Fruit fly (Drosophila melanogaster) whole organism, wandering third instar larva: ENCODE measurements around the gene Lsp1beta.
A peak's percentile ranks its signal among the peaks of the same experiment; 100 is the strongest.

Source experiments
- Abd-B ChIP-seq: fragments of >200 bp; optimal IDR thresholded peaks from 2 replicates; lab custom pipeline; 2017; ENCODE audit warnings: missing biosample characterization, missing genetic modification characterization
- CG32264 ChIP-seq: fragments of 200-800 bp; sonication (Bioruptor generic); optimal IDR thresholded peaks from 2 replicates; lab custom pipeline; 2016; ENCODE audit warnings: missing biosample characterization, missing genetic modification characterization
- CG9705 ChIP-seq: fragments of 200-800 bp; sonication (Bioruptor generic); optimal IDR thresholded peaks from 2 replicates; lab custom pipeline; 2018; ENCODE audit warnings: missing biosample characterization, mild to moderate bottlenecking, missing genetic modification characterization
- CrebA ChIP-seq: fragments of 200-800 bp; sonication (Bioruptor generic); optimal IDR thresholded peaks from 2 replicates; lab custom pipeline; 2016; ENCODE audit warnings: missing biosample characterization, mild to moderate bottlenecking, missing genetic modification characterization, borderline replicate concordance
- Dfd ChIP-seq: fragments of >200 bp; optimal IDR thresholded peaks from 2 replicates; lab custom pipeline; 2017; ENCODE audit warnings: missing biosample characterization, missing genetic modification characterization
- Dif ChIP-seq: fragments of 200-275, 200-300 bp; sonication (Bioruptor generic); optimal IDR thresholded peaks from 2 replicates; lab custom pipeline; 2018; ENCODE audit warnings: missing biosample characterization, missing genetic modification characterization; ENCODE audit not compliant: partially characterized antibody
- GATAd ChIP-seq: sonication (Bioruptor generic); optimal IDR thresholded peaks from 2 replicates; lab custom pipeline; 2016; ENCODE audit warnings: missing biosample characterization, missing genetic modification characterization
- HLH106 ChIP-seq: fragments of 200-800 bp; optimal IDR thresholded peaks from 3 replicates; lab custom pipeline; 2019; ENCODE audit warnings: missing biosample characterization, mild to moderate bottlenecking, missing genetic modification characterization, moderate library complexity
- Hr78 ChIP-seq: fragments of >200 bp; optimal IDR thresholded peaks from 2 replicates; lab custom pipeline; 2017; ENCODE audit warnings: missing biosample characterization, missing genetic modification characterization
- Hr83 ChIP-seq: fragments of 200-300 bp; sonication (Bioruptor generic); optimal IDR thresholded peaks from 2 replicates; lab custom pipeline; 2016; ENCODE audit warnings: missing biosample characterization, mild to moderate bottlenecking, missing genetic modification characterization, moderate library complexity; ENCODE audit not compliant: poor library complexity, severe bottlenecking
- Jra ChIP-seq: sonication (Bioruptor generic); optimal IDR thresholded peaks from 2 replicates; lab custom pipeline; 2016; ENCODE audit warnings: missing biosample characterization, missing genetic modification characterization
- Mio ChIP-seq: sonication (Bioruptor generic); optimal IDR thresholded peaks from 2 replicates; lab custom pipeline; 2016; ENCODE audit warnings: missing biosample characterization, missing genetic modification characterization
- Myc ChIP-seq: fragments of >200 bp; optimal IDR thresholded peaks from 2 replicates; lab custom pipeline; 2017
- N ChIP-seq: fragments of >200 bp; optimal IDR thresholded peaks from 2 replicates; lab custom pipeline; 2018; ENCODE audit warnings: missing biosample characterization, missing external identifiers, missing genetic modification characterization
- OdsH ChIP-seq: fragments of 200-800 bp; sonication (Bioruptor generic); optimal IDR thresholded peaks from 2 replicates; lab custom pipeline; 2016; ENCODE audit warnings: missing biosample characterization, mild to moderate bottlenecking, missing genetic modification characterization
- Rel ChIP-seq, 2 experiments: fragments of 200-800 bp; sonication (Bioruptor generic) in 1 of 2; optimal IDR thresholded peaks; 2 replicates in 1 of 2; 3 replicates in 1 of 2; lab custom pipeline; 2016 to 2019; ENCODE audit warnings: mild to moderate bottlenecking in 2 of 2, missing biosample characterization in 2 of 2, missing genetic modification characterization in 2 of 2, moderate library complexity in 1 of 2
- Sp1 ChIP-seq: fragments of 200-800 bp; sonication (Bioruptor generic); optimal IDR thresholded peaks from 3 replicates; lab custom pipeline; 2019; ENCODE audit warnings: missing biosample characterization, mild to moderate bottlenecking, missing genetic modification characterization, moderate library complexity
- Vsx2 ChIP-seq: fragments of 200-300, 225-300 bp; sonication (Bioruptor generic); optimal IDR thresholded peaks from 2 replicates; lab custom pipeline; 2018; ENCODE audit warnings: missing biosample characterization, missing genetic modification characterization; ENCODE audit not compliant: partially characterized antibody
- br ChIP-seq: fragments of 200-800 bp; sonication (Bioruptor generic); optimal IDR thresholded peaks from 2 replicates; lab custom pipeline; 2016; ENCODE audit warnings: missing biosample characterization, missing genetic modification characterization
- brk ChIP-seq: fragments of 200-800 bp; sonication (Bioruptor generic); optimal IDR thresholded peaks from 2 replicates; lab custom pipeline; 2016; ENCODE audit warnings: missing biosample characterization, mild to moderate bottlenecking, missing genetic modification characterization
- dl ChIP-seq, 2 experiments: fragments of 175-275, 200-275 bp in 1 of 2; fragments of 200-275 bp in 1 of 2; sonication (Bioruptor generic); optimal IDR thresholded peaks; lab custom pipeline; 2018; ENCODE audit warnings: mild to moderate bottlenecking in 2 of 2, missing biosample characterization in 2 of 2, missing genetic modification characterization in 2 of 2, moderate library complexity in 2 of 2; ENCODE audit not compliant: partially characterized antibody in 2 of 2, insufficient read depth in 1 of 2
- dmrt93B ChIP-seq: fragments of 200-800 bp; sonication (Bioruptor generic); optimal IDR thresholded peaks from 2 replicates; lab custom pipeline; 2018; ENCODE audit warnings: missing biosample characterization, mild to moderate bottlenecking, missing genetic modification characterization
- dsf ChIP-seq: sonication (Bioruptor generic); optimal IDR thresholded peaks from 2 replicates; lab custom pipeline; 2016; ENCODE audit warnings: missing biosample characterization, missing genetic modification characterization, borderline replicate concordance
- foxo ChIP-seq, 2 experiments: fragments of 200-800 bp; sonication (Bioruptor generic); optimal IDR thresholded peaks; 2 replicates in 1 of 2; 3 replicates in 1 of 2; lab custom pipeline; 2016 to 2017; ENCODE audit warnings: missing biosample characterization in 2 of 2, missing genetic modification characterization in 2 of 2
- fru ChIP-seq: fragments of 200-800 bp; sonication (Bioruptor generic); optimal IDR thresholded peaks from 3 replicates; lab custom pipeline; 2016; ENCODE audit warnings: missing biosample characterization, mild to moderate bottlenecking, missing genetic modification characterization
- h ChIP-seq: fragments of 200-800 bp; sonication (Bioruptor generic); optimal IDR thresholded peaks from 3 replicates; lab custom pipeline; 2016; ENCODE audit warnings: missing biosample characterization, mild to moderate bottlenecking, missing genetic modification characterization
- jim ChIP-seq: fragments of 175-275, 200-325 bp; sonication (Bioruptor generic); optimal IDR thresholded peaks from 2 replicates; lab custom pipeline; 2016; ENCODE audit warnings: missing biosample characterization, mild to moderate bottlenecking, missing genetic modification characterization
- lola ChIP-seq: fragments of >200 bp; optimal IDR thresholded peaks from 2 replicates; lab custom pipeline; 2017; ENCODE audit warnings: missing biosample characterization, missing genetic modification characterization
- pan ChIP-seq: fragments of >200 bp; optimal IDR thresholded peaks from 2 replicates; lab custom pipeline; 2017
- psq ChIP-seq: fragments of 200-800 bp; sonication (Bioruptor generic); optimal IDR thresholded peaks from 3 replicates; lab custom pipeline; 2017; ENCODE audit warnings: missing biosample characterization, mild to moderate bottlenecking, missing genetic modification characterization, moderate library complexity
- rgr ChIP-seq: fragments of 200-800 bp; sonication (Bioruptor generic); optimal IDR thresholded peaks from 3 replicates; lab custom pipeline; 2016; ENCODE audit warnings: missing biosample characterization, mild to moderate bottlenecking, missing genetic modification characterization
- sv ChIP-seq: fragments of 200-800 bp; sonication (Bioruptor generic); optimal IDR thresholded peaks from 3 replicates; lab custom pipeline; 2016; ENCODE audit warnings: missing biosample characterization, missing genetic modification characterization
- tai ChIP-seq: sonication (Bioruptor generic); optimal IDR thresholded peaks from 2 replicates; lab custom pipeline; 2016; ENCODE audit warnings: missing biosample characterization, missing genetic modification characterization
- usp ChIP-seq: fragments of >200 bp; optimal IDR thresholded peaks from 2 replicates; lab custom pipeline; 2017; ENCODE audit warnings: missing biosample characterization, missing genetic modification characterization
- woc ChIP-seq: sonication (Bioruptor generic); optimal IDR thresholded peaks from 2 replicates; lab custom pipeline; 2016; ENCODE audit warnings: missing biosample characterization, mild to moderate bottlenecking, missing genetic modification characterization

Lsp1beta gene

DNA sequence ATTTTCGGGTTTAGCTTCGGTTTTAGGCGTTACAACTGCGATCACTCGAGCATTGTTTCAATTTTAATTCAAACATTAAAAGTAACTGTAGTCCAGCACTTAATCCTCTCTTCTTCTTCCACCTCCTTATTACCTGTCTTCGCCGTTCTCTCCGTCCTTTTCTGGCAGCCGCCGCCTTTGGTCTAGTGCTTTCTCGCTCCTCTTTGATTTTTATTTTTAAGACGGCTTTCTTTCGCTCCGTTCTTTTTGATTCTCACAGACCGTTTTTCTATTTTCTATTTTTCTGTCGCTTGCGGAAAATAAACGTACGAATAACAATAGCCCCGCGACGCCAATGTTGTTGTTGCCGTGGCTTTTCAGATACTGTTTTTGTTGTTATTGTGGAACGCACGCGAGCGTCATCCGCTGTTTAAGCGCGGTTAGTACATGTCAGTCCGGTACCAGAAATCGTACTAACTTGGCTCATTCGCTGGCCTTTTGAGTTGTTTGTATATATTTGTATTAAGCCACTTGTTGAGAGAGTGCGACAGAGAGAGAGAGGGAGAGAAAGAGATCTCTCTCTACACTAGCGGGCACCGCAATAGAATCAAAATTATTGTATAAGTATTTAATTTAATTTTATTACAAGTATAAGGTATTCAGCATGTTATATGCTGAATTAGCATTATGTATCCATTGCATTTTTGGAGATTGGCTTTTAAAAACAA, 30.2 kb upstream of the Lsp1beta start, which contains the start of gene aru (continued):
- TF ChIP-seq Rel (GFP tag; optimal IDR thresholded peaks at IDR 0.05; lab: Kevin White, UChicago) (no peak), Rel (tag; optimal IDR thresholded peaks at IDR 0.05; lab: Kevin White, UChicago) (peak; percentile 6), usp (GFP tag; lab: Kevin White, UChicago) (no peak), Hr78 (GFP tag; lab: Kevin White, UChicago) (no peak)

DNA sequence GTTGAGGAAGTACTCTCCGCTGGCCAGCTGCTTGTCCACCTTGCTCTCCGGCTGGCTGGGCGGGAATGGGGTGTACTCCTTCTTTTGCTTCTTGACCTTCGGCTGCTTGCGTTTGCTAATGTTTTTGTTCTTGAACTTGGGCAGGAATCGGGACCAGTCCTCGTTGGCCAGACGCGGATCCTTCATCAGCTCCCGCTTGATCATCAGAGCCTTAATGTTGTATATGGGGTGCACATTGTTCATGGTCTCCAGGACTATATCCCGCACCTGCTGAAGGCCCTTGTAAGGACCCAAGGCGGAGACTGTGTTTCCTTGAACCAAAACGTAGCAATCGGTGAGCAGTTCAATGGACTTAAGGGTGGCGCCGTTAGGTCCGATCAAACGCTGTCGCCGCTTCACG, 29.3 kb upstream of the Lsp1beta start:
- TF ChIP-seq GATAd (GFP tag; lab: Kevin White, UChicago), result no peak
- TF ChIP-seq Rel (GFP tag; optimal IDR thresholded peaks at IDR 0.05; lab: Kevin White, UChicago), result no peak
- TF ChIP-seq Rel (tag; optimal IDR thresholded peaks at IDR 0.05; lab: Kevin White, UChicago), result no peak

dm6 chr2L:869497-870040, 28.7 kb upstream of the Lsp1beta start, which contains the start of gene dbe:
dbe (minus strand) TSS chr2L:869857.
- TF ChIP-seq CG32264 (GFP tag; lab: Kevin White, UChicago) (no peak), brk (GFP tag; lab: Kevin White, UChicago) (no peak), foxo (GFP tag; optimal IDR thresholded peaks at IDR 0.05; lab: Kevin White, UChicago) (peak in 1 of 2 experiments; percentile 56), sv (no peak), Sp1 (peak; percentile 25), Hr83 (GFP tag; lab: Kevin White, UChicago) (peak; percentile 19), fru (GFP tag; lab: Kevin White, UChicago) (no peak), Jra (GFP tag; lab: Kevin White, UChicago) (no peak), HLH106 (tag; lab: Kevin White, UChicago) (peak; percentile 38)

DNA sequence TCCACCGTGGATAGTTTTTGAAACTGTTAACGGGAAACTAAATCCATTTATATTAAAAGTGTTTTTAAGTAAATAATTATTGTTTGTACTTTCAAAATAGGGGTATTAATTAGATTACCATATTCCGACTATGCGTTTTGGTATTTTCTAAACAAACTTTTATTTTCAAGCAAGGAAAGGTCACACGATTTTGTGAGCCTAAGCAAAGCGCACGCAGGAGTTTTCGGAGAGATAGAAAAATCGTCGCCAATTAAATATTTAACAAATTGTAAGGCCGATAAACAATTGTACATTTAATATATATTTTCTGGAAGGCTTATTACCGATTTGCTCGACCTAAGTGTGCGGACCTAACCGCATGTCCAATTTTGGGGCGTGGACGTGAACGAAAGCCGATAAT, 28.0 kb upstream of the Lsp1beta start, which contains the start of gene PNUTS:
Gene PNUTS, plus strand, starts transcription at position 181 of the 400 bp plus-strand sequence.
- TF ChIP-seq Vsx2 (GFP tag; lab: Kevin White, UChicago), result peak; percentile 39
- no peak for TF ChIP-seq pan (lab: Kevin White, UChicago)
- TF ChIP-seq Dif (GFP tag; lab: Kevin White, UChicago), result peak; percentile 44
- peak in 1 of 2 experiments; percentile 24 for TF ChIP-seq dl (GFP tag; optimal IDR thresholded peaks at IDR 0.05; lab: Kevin White, UChicago; ENCODE audit: insufficient read depth in 1 of 2, partially characterized antibody in 2 of 2)
- no peak for TF ChIP-seq Abd-B (GFP tag; lab: Kevin White, UChicago)
- TF ChIP-seq Mio, result no peak
- TF ChIP-seq, all 38 proteins: peak for 3

DNA sequence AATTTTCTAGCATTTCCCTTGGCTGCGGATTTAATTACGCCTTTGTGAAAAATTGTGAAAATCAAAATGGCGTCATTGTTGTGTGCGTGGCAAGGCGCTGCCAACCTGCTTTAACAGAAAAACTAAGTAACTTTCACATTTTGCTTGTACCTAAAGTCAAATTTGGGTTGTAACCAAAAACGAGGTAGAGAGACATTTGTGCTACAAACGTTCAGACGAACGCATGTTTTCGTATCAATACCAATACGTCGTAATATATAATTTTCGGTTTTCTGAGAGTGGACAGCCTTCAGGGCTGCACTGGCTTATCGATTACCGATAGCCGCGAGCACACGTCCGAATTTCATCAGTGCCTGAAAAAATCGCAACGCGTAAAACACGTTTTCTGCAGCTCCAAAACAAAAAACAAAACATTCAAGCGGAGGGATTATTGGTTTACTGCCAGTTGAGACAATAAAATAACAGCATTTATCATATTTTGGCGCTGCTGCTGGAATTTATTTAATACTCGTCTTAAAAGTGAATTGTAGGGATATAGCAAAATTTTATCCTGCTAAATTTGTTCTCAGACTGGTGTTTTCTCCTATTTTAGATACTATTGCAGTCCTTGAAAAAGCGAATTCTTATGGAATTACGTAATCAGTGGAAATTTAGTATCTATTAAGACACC, 27.4 kb upstream of the Lsp1beta start:
- TF ChIP-seq CG32264 (GFP tag; lab: Kevin White, UChicago) (peak; percentile 7), Abd-B (GFP tag; lab: Kevin White, UChicago) (no peak), dsf (GFP tag; lab: Kevin White, UChicago) (no peak), Hr78 (GFP tag; lab: Kevin White, UChicago) (no peak), Dfd (no peak), sv (peak; percentile 49), Myc (lab: Kevin White, UChicago) (peak; percentile 8), Hr83 (GFP tag; lab: Kevin White, UChicago) (peak; percentile 73), pan (lab: Kevin White, UChicago) (no peak), dmrt93B (GFP tag; lab: Kevin White, UChicago) (peak; percentile 38), psq (GFP tag; lab: Kevin White, UChicago) (peak; percentile 66), dl (GFP tag; optimal IDR thresholded peaks at IDR 0.05; lab: Kevin White, UChicago; ENCODE audit: insufficient read depth in 1 of 2, partially characterized antibody in 2 of 2) (no peak), br (GFP tag; lab: Kevin White, UChicago) (peak; percentile 64), fru (GFP tag; lab: Kevin White, UChicago) (peak; percentile 61), brk (GFP tag; lab: Kevin White, UChicago) (no peak), CrebA (GFP tag; lab: Kevin White, UChicago) (peak; percentile 95), rgr (GFP tag; lab: Kevin White, UChicago) (peak; percentile 79), Dif (GFP tag; lab: Kevin White, UChicago) (peak; percentile 58), lola (GFP tag; lab: Kevin White, UChicago) (no peak), tai (no peak), CG9705 (GFP tag; lab: Kevin White, UChicago) (peak; percentile 28), Sp1 (peak; percentile 55), N (GFP tag; lab: Kevin White, UChicago) (no peak), woc (GFP tag; lab: Kevin White, UChicago) (peak; percentile 69), Jra (GFP tag; lab: Kevin White, UChicago) (no peak), usp (GFP tag; lab: Kevin White, UChicago) (no peak), OdsH (peak; percentile 40), HLH106 (tag; lab: Kevin White, UChicago) (peak; percentile 71), jim (no peak), Rel (GFP tag; optimal IDR thresholded peaks at IDR 0.05; lab: Kevin White, UChicago) (no peak), Rel (tag; optimal IDR thresholded peaks at IDR 0.05; lab: Kevin White, UChicago) (peak; percentile 18), h (GFP tag; lab: Kevin White, UChicago) (peak; percentile 77), GATAd (GFP tag; lab: Kevin White, UChicago) (peak; percentile 23)
